Fruit fly (Drosophila melanogaster) whole organism, embryonic: ENCODE data around the gene CG7991.

Experiments
- Asciz ChIP-seq: fragments of 200-800 bp; sonication (Bioruptor generic); optimal IDR thresholded peaks from 2 replicates; lab custom pipeline; 2017; ENCODE audit warnings: missing biosample characterization, mild to moderate bottlenecking, missing genetic modification characterization, missing genetic modification reagents
- Atf6 ChIP-seq: fragments of 200-800 bp; sonication (Bioruptor generic); IDR thresholded peaks from 2 replicates; pipeline ENCODE4 v1.3.6; 2022; ENCODE audit warnings: missing biosample characterization, missing genetic modification characterization
- Awh ChIP-seq: fragments of 200-800 bp; sonication (Bioruptor generic); IDR thresholded peaks from 2 replicates; pipeline ENCODE4, ENCODE4 v1.3.6; 2022; ENCODE audit warnings: missing biosample characterization, missing genetic modification characterization
- Bgb ChIP-seq: fragments of 200-800 bp; sonication (Bioruptor generic); IDR thresholded peaks from 2 replicates; pipeline ENCODE4 v1.3.6; 2022; ENCODE audit warnings: missing biosample characterization, missing genetic modification characterization; ENCODE audit not compliant: partially characterized antibody
- CG10654 ChIP-seq: fragments of 200-800 bp; sonication (Bioruptor generic); optimal IDR thresholded peaks from 2 replicates; lab custom pipeline; 2016; ENCODE audit warnings: missing biosample characterization, missing genetic modification characterization
- CG12155 ChIP-seq: fragments of 200-800 bp; sonication (Bioruptor generic); optimal IDR thresholded peaks from 3 replicates; lab custom pipeline; 2016; ENCODE audit warnings: missing biosample characterization, missing genetic modification characterization
- CG12769 ChIP-seq: fragments of 200-800 bp; sonication (Bioruptor generic); optimal IDR thresholded peaks from 2 replicates; lab custom pipeline; 2019; ENCODE audit warnings: missing biosample characterization, mild to moderate bottlenecking, missing genetic modification characterization, moderate library complexity
- CG13123 ChIP-seq: fragments of 200-800 bp; sonication (Bioruptor generic); optimal IDR thresholded peaks from 2 replicates; lab custom pipeline; 2016; ENCODE audit warnings: missing biosample characterization, missing genetic modification characterization
- CG15269 ChIP-seq: fragments of 200-800 bp; sonication (Bioruptor generic); optimal IDR thresholded peaks from 2 replicates; lab custom pipeline; 2018; ENCODE audit warnings: missing biosample characterization, mild to moderate bottlenecking, missing genetic modification characterization, moderate library complexity
- CG17186 ChIP-seq: fragments of 200-800 bp; sonication (Bioruptor generic); optimal IDR thresholded peaks from 3 replicates; lab custom pipeline; 2017; ENCODE audit warnings: missing biosample characterization, missing genetic modification reagents, missing genetic modification characterization
- CG17328 ChIP-seq: fragments of 200-800 bp; sonication (Bioruptor generic); IDR thresholded peaks from 2 replicates; pipeline ENCODE4 v1.3.6; 2022; ENCODE audit warnings: missing biosample characterization, missing genetic modification characterization
- CG1792 ChIP-seq: fragments of 200-800 bp; sonication (Bioruptor generic); optimal IDR thresholded peaks from 2 replicates; lab custom pipeline; 2016; ENCODE audit warnings: missing biosample characterization, missing genetic modification characterization
- CG32532 ChIP-seq: fragments of 200-800 bp; sonication (Bioruptor generic); IDR thresholded peaks from 2 replicates; pipeline ENCODE4 v1.3.6; 2022; ENCODE audit warnings: missing biosample characterization, missing genetic modification characterization
- CG32767 ChIP-seq: fragments of 200-800 bp; sonication (Bioruptor generic); IDR thresholded peaks from 2 replicates; pipeline ENCODE4 v1.3.6; 2022; ENCODE audit warnings: missing biosample characterization, missing genetic modification characterization
- CG33213 ChIP-seq: fragments of 200-800 bp; sonication (Bioruptor generic); optimal IDR thresholded peaks from 3 replicates; lab custom pipeline; 2016; ENCODE audit warnings: missing biosample characterization, missing genetic modification characterization
- CG3847 ChIP-seq: fragments of 200-800 bp; sonication (Bioruptor generic); IDR thresholded peaks from 2 replicates; pipeline ENCODE4 v1.3.6; 2022; ENCODE audit warnings: missing biosample characterization, missing genetic modification characterization
- CG4404 ChIP-seq: fragments of 200-800 bp; sonication (Bioruptor generic); IDR thresholded peaks from 2 replicates; pipeline ENCODE4 v1.3.6; 2022; ENCODE audit warnings: missing biosample characterization, missing genetic modification characterization
- CG5245 ChIP-seq: fragments of 200-800 bp; sonication (Bioruptor generic); optimal IDR thresholded peaks from 3 replicates; lab custom pipeline; 2016; ENCODE audit warnings: missing biosample characterization, missing genetic modification characterization
- CG6175 ChIP-seq: fragments of 200-800 bp; sonication (Bioruptor generic); IDR thresholded peaks from 3 replicates; pipeline ENCODE4 v1.3.6; 2022; ENCODE audit warnings: missing biosample characterization, missing genetic modification characterization
- CG9437 ChIP-seq: fragments of 200-800 bp; sonication (Bioruptor generic); optimal IDR thresholded peaks from 2 replicates; lab custom pipeline; 2018; ENCODE audit warnings: missing biosample characterization, mild to moderate bottlenecking, missing genetic modification characterization
- CG9727 ChIP-seq: fragments of 200-800 bp; sonication (Bioruptor generic); optimal IDR thresholded peaks from 3 replicates; lab custom pipeline; 2017; ENCODE audit warnings: missing biosample characterization, mild to moderate bottlenecking, missing genetic modification characterization
- CG9876 ChIP-seq: fragments of 200-800 bp; sonication (Bioruptor generic); optimal IDR thresholded peaks from 2 replicates; lab custom pipeline; 2016; ENCODE audit warnings: missing biosample characterization, missing genetic modification characterization
- Eip74EF ChIP-seq, 2 experiments: fragments of 200-800 bp in 1 of 2; fragments of >200 bp in 1 of 2; sonication (Bioruptor generic) in 1 of 2; optimal IDR thresholded peaks; 2 replicates each; lab custom pipeline; 2017 to 2019; ENCODE audit warnings: missing biosample characterization in 2 of 2, missing genetic modification characterization in 2 of 2, mild to moderate bottlenecking in 1 of 2, moderate library complexity in 1 of 2
- Elba2 ChIP-seq: fragments of 200-800 bp; sonication (Bioruptor generic); optimal IDR thresholded peaks from 3 replicates; lab custom pipeline; 2016; ENCODE audit warnings: missing biosample characterization, missing genetic modification characterization
- Gsc ChIP-seq: fragments of 200-800 bp; sonication (Bioruptor generic); IDR thresholded peaks from 2 replicates; pipeline ENCODE4 v1.3.6; 2022; ENCODE audit warnings: missing biosample characterization, missing genetic modification characterization
- Hey ChIP-seq: fragments of 200-800 bp; sonication (Bioruptor generic); optimal IDR thresholded peaks from 3 replicates; lab custom pipeline; 2018; ENCODE audit warnings: missing biosample characterization, mild to moderate bottlenecking, missing genetic modification characterization
- Hmr ChIP-seq: fragments of 200-800 bp; sonication (Bioruptor generic); optimal IDR thresholded peaks from 3 replicates; lab custom pipeline; 2017; ENCODE audit warnings: mild to moderate bottlenecking, missing biosample characterization, missing genetic modification reagents, missing genetic modification characterization
- Hr78 ChIP-seq, 2 experiments: fragments of 200-800 bp in 1 of 2; fragments of >200 bp in 1 of 2; sonication (Bioruptor generic) in 1 of 2; optimal IDR thresholded peaks; 2 replicates each; lab custom pipeline; 2017 to 2019; ENCODE audit warnings: missing biosample characterization in 2 of 2, missing genetic modification characterization in 2 of 2, mild to moderate bottlenecking in 1 of 2, moderate library complexity in 1 of 2
- Nf-YA ChIP-seq: fragments of 200-800 bp; sonication (Bioruptor generic); IDR thresholded peaks from 2 replicates; pipeline ENCODE4 v1.3.6; 2022; ENCODE audit warnings: missing biosample characterization, missing genetic modification characterization
- NfI ChIP-seq: fragments of 200-800 bp; sonication (Bioruptor generic); optimal IDR thresholded peaks from 3 replicates; lab custom pipeline; 2018; ENCODE audit warnings: missing biosample characterization, mild to moderate bottlenecking, missing genetic modification characterization, moderate library complexity
- Optix ChIP-seq: fragments of 200-800 bp; sonication (Bioruptor generic); IDR thresholded peaks from 3 replicates; pipeline ENCODE4 v1.3.6; 2022; ENCODE audit warnings: missing biosample characterization, missing genetic modification characterization
- Pdp1 ChIP-seq, 2 experiments: fragments of 200-800 bp; sonication (Bioruptor generic); optimal IDR thresholded peaks; 3 replicates each; lab custom pipeline; 2016; ENCODE audit warnings: missing biosample characterization in 2 of 2, missing genetic modification characterization in 2 of 2, mild to moderate bottlenecking in 1 of 2, moderate library complexity in 1 of 2
- Sox100B ChIP-seq: fragments of 200-800 bp; sonication (Bioruptor generic); optimal IDR thresholded peaks from 3 replicates; lab custom pipeline; 2018; ENCODE audit warnings: missing biosample characterization, mild to moderate bottlenecking, missing genetic modification characterization
- Sry-δ ChIP-seq: fragments of 200-800 bp; sonication (Bioruptor generic); optimal IDR thresholded peaks from 2 replicates; lab custom pipeline; 2016; ENCODE audit warnings: missing biosample characterization, missing genetic modification characterization
- TFAM ChIP-seq: fragments of 200-800 bp; sonication (Bioruptor generic); optimal IDR thresholded peaks from 2 replicates; lab custom pipeline; 2017; ENCODE audit warnings: missing biosample characterization, missing genetic modification characterization, inconsistent platforms
- Tbp ChIP-seq: fragments of >200 bp; optimal IDR thresholded peaks from 2 replicates; lab custom pipeline; 2018; ENCODE audit warnings: missing biosample characterization, missing genetic modification characterization
- ash1 ChIP-seq: fragments of 200-800 bp; sonication (Bioruptor generic); optimal IDR thresholded peaks from 2 replicates; lab custom pipeline; 2018; ENCODE audit warnings: missing biosample characterization, mild to moderate bottlenecking, missing genetic modification characterization
- bigmax ChIP-seq: fragments of 200-800 bp; sonication (Bioruptor generic); optimal IDR thresholded peaks from 2 replicates; lab custom pipeline; 2018; ENCODE audit warnings: missing biosample characterization, mild to moderate bottlenecking, missing genetic modification characterization
- crp ChIP-seq, 2 experiments: fragments of 200-800 bp; sonication (Bioruptor generic); optimal IDR thresholded peaks; 2 replicates in 1 of 2; 3 replicates in 1 of 2; lab custom pipeline; 2017; ENCODE audit warnings: missing biosample characterization in 2 of 2, missing genetic modification characterization in 2 of 2, mild to moderate bottlenecking in 1 of 2, moderate library complexity in 1 of 2
- dysf ChIP-seq: fragments of 200-800 bp; sonication (Bioruptor generic); IDR thresholded peaks from 3 replicates; pipeline ENCODE4 v1.3.6; 2022; ENCODE audit warnings: missing biosample characterization, missing genetic modification characterization
- fd102C ChIP-seq: fragments of 200-800 bp; sonication (Bioruptor generic); optimal IDR thresholded peaks from 2 replicates; lab custom pipeline; 2018; ENCODE audit warnings: missing biosample characterization, mild to moderate bottlenecking, missing genetic modification characterization, moderate library complexity
- kah ChIP-seq: fragments of 200-800 bp; sonication (Bioruptor generic); optimal IDR thresholded peaks from 2 replicates; lab custom pipeline; 2018; ENCODE audit warnings: missing biosample characterization, mild to moderate bottlenecking, missing genetic modification characterization
- lmd ChIP-seq: fragments of 200-800 bp; sonication (Bioruptor generic); IDR thresholded peaks from 2 replicates; pipeline ENCODE4 v1.3.6; 2022; ENCODE audit warnings: missing biosample characterization, missing genetic modification characterization
- odd ChIP-seq: fragments of 200-800 bp; sonication (Bioruptor generic); optimal IDR thresholded peaks from 2 replicates; lab custom pipeline; 2017; ENCODE audit warnings: missing biosample characterization, mild to moderate bottlenecking, missing genetic modification characterization
- seq ChIP-seq: fragments of 200-800 bp; sonication (Bioruptor generic); IDR thresholded peaks from 2 replicates; pipeline ENCODE4 v1.3.6; 2022; ENCODE audit warnings: missing biosample characterization, missing genetic modification characterization
- slp2 ChIP-seq: fragments of 200-800 bp; sonication (Bioruptor generic); optimal IDR thresholded peaks from 2 replicates; lab custom pipeline; 2016; ENCODE audit warnings: missing biosample characterization, missing genetic modification characterization
- stwl ChIP-seq: fragments of 200-800 bp; sonication (Bioruptor generic); optimal IDR thresholded peaks from 3 replicates; lab custom pipeline; 2018; ENCODE audit warnings: missing biosample characterization, mild to moderate bottlenecking, missing genetic modification characterization, moderate library complexity
- vvl ChIP-seq: fragments of 200-800 bp; sonication (Bioruptor generic); IDR thresholded peaks from 2 replicates; pipeline ENCODE4 v1.3.6; 2022; ENCODE audit warnings: missing biosample characterization, missing genetic modification characterization

Gene CG7991

DNA sequence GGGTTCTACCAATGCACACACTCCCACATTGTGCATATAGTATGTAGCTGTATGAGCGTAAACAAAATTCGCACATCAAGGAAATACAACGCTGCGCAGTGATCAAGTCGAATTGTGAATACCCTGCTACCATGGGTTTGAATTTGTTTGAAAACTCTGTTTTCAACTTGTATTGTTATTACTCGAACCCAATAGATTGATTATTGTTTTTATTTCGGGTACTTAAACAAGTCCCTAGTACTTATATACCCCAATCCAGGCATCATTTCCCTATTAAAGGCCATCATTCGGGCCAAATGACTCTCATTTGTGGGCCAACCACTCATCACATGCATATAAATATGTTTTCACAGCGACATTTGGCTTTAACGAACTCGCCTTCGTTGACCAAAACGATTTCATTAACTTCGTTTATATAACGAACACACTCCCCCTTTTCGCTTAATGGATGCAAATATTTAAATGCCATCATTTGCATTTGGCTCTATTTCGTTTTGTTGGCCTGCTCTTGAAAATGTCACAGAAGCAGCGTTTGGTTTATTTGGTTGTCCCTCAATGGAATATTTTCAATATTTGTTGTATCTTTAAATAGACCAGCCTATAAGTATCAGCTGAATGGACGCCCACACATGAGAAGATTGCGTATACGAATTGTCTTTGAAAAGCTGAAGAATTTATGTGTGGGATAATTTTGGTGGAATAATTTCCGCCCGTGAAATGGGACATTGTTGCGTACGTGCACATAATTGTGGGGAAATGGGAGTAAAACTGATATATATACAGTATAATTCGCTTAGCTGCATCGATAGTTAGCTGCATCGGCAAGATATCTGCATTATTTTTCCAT is 65.8 kb downstream of the CG7991 start (continued):
- TF ChIP-seq CG32767 (GFP tag; lab: Robert Waterston, UW) (peak; percentile 53; the same call in 1 of the 2 replicates), Awh (GFP tag; lab: Robert Waterston, UW) (peak; percentile 74), CG9876 (GFP tag; lab: Kevin White, UChicago) (peak; percentile 41), ash1 (no peak), CG15269 (tag; lab: Kevin White, UChicago) (peak; percentile 86), Hr78 (GFP tag; optimal IDR thresholded peaks at IDR 0.05; lab: Kevin White, UChicago) (no peak), crp (GFP tag; optimal IDR thresholded peaks at IDR 0.05; lab: Kevin White, UChicago) (peak in 1 of 2 experiments; percentile 15), Gsc (GFP tag; lab: Robert Waterston, UW) (0 out of 2 replicates have a peak, but pooled peaks have one; percentile 30), Asciz (GFP tag; lab: Kevin White, UChicago) (peak; percentile 25), Hey (tag; lab: Kevin White, UChicago) (no peak), CG32532 (GFP tag; lab: Robert Waterston, UW) (peak; percentile 81), Eip74EF (GFP tag; optimal IDR thresholded peaks at IDR 0.05; lab: Kevin White, UChicago) (peak in 1 of 2 experiments; percentile 70), CG4404 (GFP tag; lab: Robert Waterston, UW) (peak; percentile 51; the same call in 1 of the 2 replicates), Optix (GFP tag; lab: Robert Waterston, UW) (peak; percentile 70), CG17328 (peak; percentile 73; the same call in 1 of the 2 replicates), CG5245 (no peak), CG10654 (GFP tag; lab: Kevin White, UChicago) (no peak), odd (GFP tag; lab: Kevin White, UChicago) (peak; percentile 35), TFAM (GFP tag; lab: Kevin White, UChicago) (no peak), kah (GFP tag; lab: Kevin White, UChicago) (no peak), lmd (GFP tag; lab: Robert Waterston, UW) (peak; percentile 84), CG33213 (GFP tag; lab: Kevin White, UChicago) (no peak), CG1792 (GFP tag; lab: Kevin White, UChicago) (no peak), slp2 (GFP tag; lab: Kevin White, UChicago) (peak; percentile 36), Bgb (no peak), CG17186 (GFP tag; lab: Kevin White, UChicago) (no peak), seq (GFP tag; lab: Robert Waterston, UW) (peak; percentile 82), CG9727 (GFP tag; lab: Kevin White, UChicago) (peak; percentile 24), CG6175 (no peak), bigmax (GFP tag; lab: Kevin White, UChicago) (no peak), Hmr (peak; percentile 29), CG9437 (GFP tag; lab: Kevin White, UChicago) (peak; percentile 15), CG12155 (GFP tag; lab: Kevin White, UChicago) (peak; percentile 56), Tbp (GFP tag; lab: Kevin White, UChicago) (no peak), CG3847 (GFP tag; lab: Robert Waterston, UW) (peak; percentile 66; the same call in 1 of the 2 replicates), fd102C (GFP tag; lab: Kevin White, UChicago) (no peak), Nf-YA (GFP tag; lab: Robert Waterston, UW) (no peak), Pdp1 (GFP tag; optimal IDR thresholded peaks at IDR 0.05; lab: Kevin White, UChicago) (peak; percentile 6 to 78), NfI (peak; percentile 68), Sox100B (GFP tag; lab: Kevin White, UChicago) (no peak), CG12769 (tag; lab: Kevin White, UChicago) (peak; percentile 84), stwl (tag; lab: Kevin White, UChicago) (no peak), Elba2 (GFP tag; lab: Kevin White, UChicago) (no peak), CG13123 (GFP tag; lab: Kevin White, UChicago) (peak; percentile 22), vvl (peak; percentile 89), Sry-δ (GFP tag; lab: Kevin White, UChicago) (no peak), dysf (GFP tag; lab: Robert Waterston, UW) (peak; percentile 88), Atf6 (GFP tag; lab: Robert Waterston, UW) (peak; percentile 78)
